Worm (Caenorhabditis elegans) whole organism, L3 larva: ENCODE data around the gene txt-12.

ENCODE experiments used
- lin-15B ChIP-seq: fragments of 150-350 bp; optimal IDR thresholded peaks from 2 replicates; lab custom pipeline; 2014; ENCODE audit warnings: missing biosample characterization, missing genetic modification characterization
- nhr-237 ChIP-seq: fragments of 150-350 bp; optimal IDR thresholded peaks from 2 replicates; lab custom pipeline; 2014; ENCODE audit warnings: missing biosample characterization, missing genetic modification characterization
- pqm-1 ChIP-seq: fragments of 150-350 bp; optimal IDR thresholded peaks from 2 replicates; lab custom pipeline; 2017; ENCODE audit warnings: missing biosample characterization, missing genetic modification characterization, inconsistent platforms
- ztf-11 ChIP-seq: fragments of 150-350 bp; optimal IDR thresholded peaks from 2 replicates; lab custom pipeline; 2014; ENCODE audit warnings: missing biosample characterization, missing genetic modification characterization

ce11 chrV:15065837-15066348, 26.9 kb upstream of the txt-12 start, which contains the start of gene otub-1:
- TF ChIP-seq nhr-237 (tag; lab: Kevin White, UChicago) (no peak), pqm-1 (tag; lab: Kevin White, UChicago) (no peak), lin-15B (tag; lab: Kevin White, UChicago) (no peak), ztf-11 (tag; lab: Kevin White, UChicago) (no peak)
